Worm (Caenorhabditis elegans) whole organism, mixed stage, embryonic: ENCODE results near the gene C17E7.4.

Source experiments
- drap-1 ChIP-seq: fragments of 200-800 bp; sonication (Bioruptor generic); optimal IDR thresholded peaks from 3 replicates; lab custom pipeline; 2018; ENCODE audit warnings: mild to moderate bottlenecking, missing genetic modification characterization, missing compliant biosample characterization
- nhr-237 ChIP-seq: fragments of 150-350 bp; optimal IDR thresholded peaks from 2 replicates; lab custom pipeline; 2014; ENCODE audit warnings: missing biosample characterization, missing genetic modification characterization
- nhr-76 ChIP-seq: sonication (generic microtip); optimal IDR thresholded peaks from 2 replicates; lab custom pipeline; 2017; ENCODE audit warnings: missing biosample characterization, missing genetic modification characterization
- pha-4 ChIP-seq: fragments of 150-350 bp; optimal IDR thresholded peaks from 2 replicates; lab custom pipeline; 2018; ENCODE audit warnings: missing biosample characterization, missing genetic modification reagents, missing genetic modification characterization
- sem-2 ChIP-seq: fragments of 200-800 bp; sonication (Bioruptor generic); optimal IDR thresholded peaks from 2 replicates; lab custom pipeline; 2018; ENCODE audit warnings: mild to moderate bottlenecking, missing genetic modification characterization, missing compliant biosample characterization

DNA sequence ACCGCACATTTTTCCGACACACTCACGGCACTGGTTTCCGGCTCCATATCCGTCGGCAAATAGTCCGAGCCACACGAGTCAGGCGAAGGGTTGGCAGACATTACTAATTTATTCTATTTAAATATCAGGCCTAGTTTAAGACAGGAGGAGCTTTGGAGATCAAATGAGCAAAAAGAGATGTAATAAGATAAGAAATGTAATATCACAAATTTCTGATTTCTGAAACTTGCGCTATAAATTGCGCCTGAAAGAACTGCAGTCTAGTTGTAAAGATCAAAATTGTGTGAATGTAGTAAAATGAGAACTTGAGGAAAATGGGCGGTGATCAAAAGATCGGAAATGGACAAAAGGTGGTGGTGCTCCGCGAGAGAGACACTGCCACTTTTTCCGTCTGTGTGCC lies 37.8 kb upstream of the C17E7.4 start, which contains the start of gene nhr-186:
- TF ChIP-seq pha-4 (tag; lab: Kevin White, UChicago) (no peak), nhr-76 (tag; lab: Kevin White, UChicago) (no peak), sem-2 (GFP tag; lab: Kevin White, UChicago) (no peak), nhr-237 (tag; lab: Kevin White, UChicago) (no peak), drap-1 (no peak)
